Worm (Caenorhabditis elegans) whole organism, late embryonic: Measurements from ENCODE around the gene F56D6.11.

ENCODE experiments used
- F13H6.1 ChIP-seq: sonication (generic microtip); optimal IDR thresholded peaks from 2 replicates; lab custom pipeline; 2016; ENCODE audit warnings: missing genetic modification characterization, missing compliant biosample characterization
- ama-1 ChIP-seq: fragments of 150-350 bp; optimal IDR thresholded peaks from 2 replicates; lab custom pipeline; 2014
- ceh-19 ChIP-seq: fragments of 200-800 bp; sonication (Bioruptor generic); optimal IDR thresholded peaks from 2 replicates; lab custom pipeline; 2018; ENCODE audit warnings: mild to moderate bottlenecking, missing genetic modification characterization, missing compliant biosample characterization
- ceh-9 ChIP-seq: sonication (generic microtip); optimal IDR thresholded peaks from 2 replicates; lab custom pipeline; 2016; ENCODE audit warnings: mild to moderate bottlenecking, missing genetic modification characterization, inconsistent platforms, missing compliant biosample characterization
- dmd-4 ChIP-seq: sonication (generic microtip); optimal IDR thresholded peaks from 2 replicates; lab custom pipeline; 2016; ENCODE audit warnings: borderline replicate concordance, missing genetic modification characterization, missing compliant biosample characterization
- elt-2 ChIP-seq: sonication (generic microtip); optimal IDR thresholded peaks from 2 replicates; lab custom pipeline; 2016; ENCODE audit warnings: missing genetic modification reagents, missing genetic modification characterization, missing compliant biosample characterization
- hlh-8 ChIP-seq: sonication (generic microtip); optimal IDR thresholded peaks from 2 replicates; lab custom pipeline; 2016; ENCODE audit warnings: missing genotype, missing genetic modification characterization, missing compliant biosample characterization
- nfya-1 ChIP-seq: sonication (generic microtip); optimal IDR thresholded peaks from 2 replicates; lab custom pipeline; 2017; ENCODE audit warnings: missing genetic modification characterization, mild to moderate bottlenecking, missing compliant biosample characterization, antibody characterized with exemption, moderate library complexity
- npax-4 ChIP-seq: sonication (generic microtip); optimal IDR thresholded peaks from 2 replicates; lab custom pipeline; 2016; ENCODE audit warnings: missing genetic modification characterization, missing compliant biosample characterization
- odd-2 ChIP-seq: sonication (generic microtip); optimal IDR thresholded peaks from 2 replicates; lab custom pipeline; 2017; ENCODE audit warnings: antibody characterized with exemption, mild to moderate bottlenecking, missing genetic modification characterization, missing compliant biosample characterization
- tbx-2 ChIP-seq: sonication (generic microtip); optimal IDR thresholded peaks from 2 replicates; lab custom pipeline; 2016; ENCODE audit warnings: missing genetic modification characterization, missing compliant biosample characterization
- unc-55 ChIP-seq: sonication (generic microtip); optimal IDR thresholded peaks from 2 replicates; lab custom pipeline; 2017; ENCODE audit warnings: missing biosample characterization, missing genetic modification reagents, missing genetic modification characterization

ce11 chrIV:3917405-3917804 is 11.1 kb upstream of the F56D6.11 start, which contains the start of gene F56D6.14:
- TF ChIP-seq dmd-4 (tag; lab: Kevin White, UChicago) (no peak), tbx-2 (tag; lab: Kevin White, UChicago) (no peak), nfya-1 (tag; lab: Kevin White, UChicago) (no peak), odd-2 (tag; lab: Kevin White, UChicago) (no peak), ama-1 (lab: Kevin White, UChicago) (no peak), hlh-8 (tag; lab: Kevin White, UChicago) (no peak), F13H6.1 (no peak), npax-4 (no peak), ceh-19 (GFP tag; lab: Kevin White, UChicago) (no peak), ceh-9 (tag; lab: Kevin White, UChicago) (no peak), elt-2 (tag; lab: Kevin White, UChicago) (no peak), unc-55 (GFP tag; lab: Kevin White, UChicago) (no peak)
